Fruit fly (Drosophila melanogaster) whole organism: ENCODE measurements around the gene Sirup.

Experiments
- CG8478 ChIP-seq: fragments of >200 bp; optimal IDR thresholded peaks from 2 replicates; lab custom pipeline; 2018; ENCODE audit warnings: inconsistent platforms
- Dll ChIP-seq: fragments of >200 bp; optimal IDR thresholded peaks from 2 replicates; lab custom pipeline; 2017
- pan ChIP-seq: fragments of >200 bp; optimal IDR thresholded peaks from 2 replicates; lab custom pipeline; 2017
- psq ChIP-seq: fragments of >200 bp; optimal IDR thresholded peaks from 2 replicates; lab custom pipeline; 2017
- usp ChIP-seq: fragments of >200 bp; optimal IDR thresholded peaks from 2 replicates; lab custom pipeline; 2017; ENCODE audit warnings: missing biosample characterization, missing genetic modification characterization, mixed read lengths

- TF ChIP-seq Dll (lab: Kevin White, UChicago), result no peak
- TF ChIP-seq psq (lab: Kevin White, UChicago), result no peak
- no peak for TF ChIP-seq CG8478 (lab: Kevin White, UChicago)
- TF ChIP-seq usp (GFP tag; lab: Kevin White, UChicago), result no peak
- no peak for TF ChIP-seq pan (lab: Kevin White, UChicago)
Measured at dm6 chr2L:7992654-7993053, 6.0 kb upstream of the Sirup start.
